Fruit fly (Drosophila melanogaster): ENCODE data around the gene Abca3.
A peak's percentile ranks its signal among the peaks of the same experiment; 100 is the strongest.

The Abca3 gene

dm6 chrX:21338153-21338552, 31.7 kb upstream of the Abca3 start:
- no peak for TF ChIP-seq fru (GFP tag; optimal IDR thresholded peaks at IDR 0.05)
- TF ChIP-seq Rel (GFP tag; optimal IDR thresholded peaks at IDR 0.05), result no peak
- TF ChIP-seq Rel (tag; optimal IDR thresholded peaks at IDR 0.05), result no peak
- no peak for TF ChIP-seq lola (GFP tag; optimal IDR thresholded peaks at IDR 0.05)
- TF ChIP-seq br (GFP tag; optimal IDR thresholded peaks at IDR 0.05), result no peak
- TF ChIP-seq pan (optimal IDR thresholded peaks at IDR 0.05), result no peak
- no peak for TF ChIP-seq CrebA (GFP tag; optimal IDR thresholded peaks at IDR 0.05; ENCODE audit: borderline replicate concordance)
- TF ChIP-seq usp (GFP tag; optimal IDR thresholded peaks at IDR 0.05), result no peak
- TF ChIP-seq Hr78 (GFP tag; optimal IDR thresholded peaks at IDR 0.05), result no peak
- TF ChIP-seq Hnf4 (GFP tag; optimal IDR thresholded peaks at IDR 0.05), result no peak
- TF ChIP-seq Vsx2 (GFP tag; optimal IDR thresholded peaks at IDR 0.05; ENCODE audit: partially characterized antibody), result no peak
- no peak for TF ChIP-seq jim (GFP tag; optimal IDR thresholded peaks at IDR 0.05)
- no peak for TF ChIP-seq dmrt93B (GFP tag; optimal IDR thresholded peaks at IDR 0.05)
- TF ChIP-seq Dif (GFP tag; optimal IDR thresholded peaks at IDR 0.05; ENCODE audit: partially characterized antibody), result no peak
- no peak for TF ChIP-seq HLH106 (tag; optimal IDR thresholded peaks at IDR 0.05)
- TF ChIP-seq Myc (optimal IDR thresholded peaks at IDR 0.05), result no peak
- no peak for TF ChIP-seq woc (GFP tag; optimal IDR thresholded peaks at IDR 0.05)

- TF ChIP-seq usp (GFP tag; optimal IDR thresholded peaks at IDR 0.05), result no peak
- TF ChIP-seq Hr78 (GFP tag; optimal IDR thresholded peaks at IDR 0.05), result no peak
- no peak for TF ChIP-seq dsf (GFP tag; optimal IDR thresholded peaks at IDR 0.05; ENCODE audit: borderline replicate concordance)
- no peak for TF ChIP-seq Abd-B (GFP tag; optimal IDR thresholded peaks at IDR 0.05)
- no peak for TF ChIP-seq dmrt93B (GFP tag; optimal IDR thresholded peaks at IDR 0.05)
- TF ChIP-seq HLH106 (tag; optimal IDR thresholded peaks at IDR 0.05), result no peak
- no peak for TF ChIP-seq Hnf4 (GFP tag; optimal IDR thresholded peaks at IDR 0.05)
- no peak for TF ChIP-seq Dfd (GFP tag; optimal IDR thresholded peaks at IDR 0.05)
- no peak for TF ChIP-seq tai (GFP tag; optimal IDR thresholded peaks at IDR 0.05)
- no peak for TF ChIP-seq Dif (GFP tag; optimal IDR thresholded peaks at IDR 0.05; ENCODE audit: partially characterized antibody)
- no peak for TF ChIP-seq psq (GFP tag; optimal IDR thresholded peaks at IDR 0.05)
- no peak for TF ChIP-seq rgr (GFP tag; optimal IDR thresholded peaks at IDR 0.05)
- TF ChIP-seq sv (GFP tag; optimal IDR thresholded peaks at IDR 0.05), result no peak
- TF ChIP-seq dl (GFP tag; optimal IDR thresholded peaks at IDR 0.05; ENCODE audit: insufficient read depth in 1 of 2, partially characterized antibody in 2 of 2), result no peak
- TF ChIP-seq Rel (GFP tag; optimal IDR thresholded peaks at IDR 0.05), result no peak
- TF ChIP-seq Rel (tag; optimal IDR thresholded peaks at IDR 0.05), result no peak
- no peak for TF ChIP-seq CG9705 (GFP tag; optimal IDR thresholded peaks at IDR 0.05)
- TF ChIP-seq ey (GFP tag; optimal IDR thresholded peaks at IDR 0.05), result no peak
- no peak for TF ChIP-seq Vsx2 (GFP tag; optimal IDR thresholded peaks at IDR 0.05; ENCODE audit: partially characterized antibody)
- TF ChIP-seq fru (GFP tag; optimal IDR thresholded peaks at IDR 0.05), result no peak
Observed at dm6 chrX:21337057-21337456, 30.6 kb upstream of the Abca3 start.

- TF ChIP-seq Jra (GFP tag; optimal IDR thresholded peaks at IDR 0.05) (no peak), jim (GFP tag; optimal IDR thresholded peaks at IDR 0.05) (no peak), Dif (GFP tag; optimal IDR thresholded peaks at IDR 0.05; ENCODE audit: partially characterized antibody) (no peak), CrebA (GFP tag; optimal IDR thresholded peaks at IDR 0.05; ENCODE audit: borderline replicate concordance) (no peak), foxo (GFP tag; optimal IDR thresholded peaks at IDR 0.05) (no peak), ey (GFP tag; optimal IDR thresholded peaks at IDR 0.05) (no peak), Dfd (GFP tag; optimal IDR thresholded peaks at IDR 0.05) (no peak), lola (GFP tag; optimal IDR thresholded peaks at IDR 0.05) (no peak), dmrt93B (GFP tag; optimal IDR thresholded peaks at IDR 0.05) (no peak), sage (GFP tag; optimal IDR thresholded peaks at IDR 0.05) (no peak), psq (GFP tag; optimal IDR thresholded peaks at IDR 0.05) (no peak), pan (optimal IDR thresholded peaks at IDR 0.05) (no peak), fru (GFP tag; optimal IDR thresholded peaks at IDR 0.05) (no peak), N (GFP tag; optimal IDR thresholded peaks at IDR 0.05) (no peak), Hnf4 (GFP tag; optimal IDR thresholded peaks at IDR 0.05) (no peak)
Observed at dm6 chrX:21334522-21335104, 28.1 kb upstream of the Abca3 start.

DNA sequence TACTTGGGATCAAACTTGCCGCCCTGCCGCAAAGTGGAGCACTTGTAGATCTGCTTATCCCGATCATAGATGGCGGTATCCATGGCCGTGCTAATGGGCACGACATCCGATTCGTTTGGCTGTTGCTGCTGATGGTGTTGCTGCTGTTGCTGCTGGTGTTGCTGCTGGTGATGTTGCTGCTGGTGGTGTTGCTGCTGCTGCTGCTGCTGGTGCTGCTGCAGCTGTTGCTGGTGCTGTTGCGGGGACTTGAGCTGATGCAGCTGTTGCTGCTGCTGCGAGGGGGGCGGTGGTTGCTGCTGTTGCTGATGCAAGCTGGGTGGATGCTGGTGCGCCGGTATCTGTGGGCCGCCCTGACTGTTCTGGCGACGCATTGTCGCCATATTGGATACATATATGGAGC, 26.7 kb upstream of the Abca3 start:
- TF ChIP-seq GATAd (GFP tag; optimal IDR thresholded peaks at IDR 0.05) (no peak), Dfd (GFP tag; optimal IDR thresholded peaks at IDR 0.05) (peak; percentile 93), h (GFP tag; optimal IDR thresholded peaks at IDR 0.05) (no peak), ey (GFP tag; optimal IDR thresholded peaks at IDR 0.05) (no peak), jim (GFP tag; optimal IDR thresholded peaks at IDR 0.05) (no peak)
